Worm (Caenorhabditis elegans) whole organism, L3 larva: ENCODE measurements around the gene F35C11.4.

Source experiments
- ama-1 ChIP-seq: fragments of 150-350 bp; optimal IDR thresholded peaks from 2 replicates; lab custom pipeline; 2018
- nhr-237 ChIP-seq: fragments of 150-350 bp; optimal IDR thresholded peaks from 2 replicates; lab custom pipeline; 2014; ENCODE audit warnings: missing biosample characterization, missing genetic modification characterization
- tbx-2 ChIP-seq: sonication (generic microtip); optimal IDR thresholded peaks from 2 replicates; lab custom pipeline; 2016; ENCODE audit warnings: mild to moderate bottlenecking, missing genetic modification characterization, missing compliant biosample characterization
- zag-1 ChIP-seq: fragments of 150-350 bp; optimal IDR thresholded peaks from 2 replicates; lab custom pipeline; 2014; ENCODE audit warnings: missing biosample characterization, missing genetic modification characterization

- TF ChIP-seq ama-1 (lab: Kevin White, UChicago) (no peak), tbx-2 (no peak), zag-1 (tag; lab: Kevin White, UChicago) (no peak), nhr-237 (tag; lab: Kevin White, UChicago) (no peak)
Measured at ce11 chrII:8267679-8268078, 18.9 kb downstream of the F35C11.4 start.
